Worm (Caenorhabditis elegans) whole organism, late embryonic: ENCODE data around the gene grd-9.

Source experiments
- ama-1 ChIP-seq: fragments of 150-350 bp; optimal IDR thresholded peaks from 2 replicates; lab custom pipeline; 2014
- ceh-45 ChIP-seq: fragments of 200-800 bp; sonication (Bioruptor generic); IDR thresholded peaks from 2 replicates; pipeline ENCODE4 v1.3.6; 2022; ENCODE audit warnings: missing genetic modification reagents, missing genetic modification characterization, missing compliant biosample characterization
- elt-2 ChIP-seq: sonication (generic microtip); optimal IDR thresholded peaks from 2 replicates; lab custom pipeline; 2016; ENCODE audit warnings: missing genetic modification reagents, missing genetic modification characterization, missing compliant biosample characterization
- ets-4 ChIP-seq: sonication (generic microtip); optimal IDR thresholded peaks from 2 replicates; lab custom pipeline; 2016; ENCODE audit warnings: missing genetic modification characterization, missing compliant biosample characterization
- hlh-13 ChIP-seq: fragments of 200-800 bp; sonication (Bioruptor generic); optimal IDR thresholded peaks from 2 replicates; lab custom pipeline; 2018; ENCODE audit warnings: mild to moderate bottlenecking, missing genetic modification characterization, missing compliant biosample characterization
- nfya-1 ChIP-seq: sonication (generic microtip); optimal IDR thresholded peaks from 2 replicates; lab custom pipeline; 2017; ENCODE audit warnings: missing genetic modification characterization, mild to moderate bottlenecking, missing compliant biosample characterization, antibody characterized with exemption, moderate library complexity
- nhr-11 ChIP-seq: fragments of 150-350 bp; optimal IDR thresholded peaks from 2 replicates; lab custom pipeline; 2014; ENCODE audit warnings: missing biosample characterization, missing genetic modification characterization
- pat-9 ChIP-seq: fragments of 200-800 bp; sonication (Bioruptor generic); optimal IDR thresholded peaks from 2 replicates; lab custom pipeline; 2018; ENCODE audit warnings: mild to moderate bottlenecking, missing genetic modification characterization, moderate library complexity, missing compliant biosample characterization
- ref-2 ChIP-seq: sonication (generic microtip); optimal IDR thresholded peaks from 2 replicates; lab custom pipeline; 2016; ENCODE audit warnings: missing genetic modification characterization, missing compliant biosample characterization
- rnt-1 ChIP-seq: sonication (generic microtip); optimal IDR thresholded peaks from 2 replicates; lab custom pipeline; 2016; ENCODE audit warnings: missing genetic modification characterization, missing compliant biosample characterization

ce11 chrV:5922236-5922635 is 27.1 kb downstream of the grd-9 start, which contains the start of gene srsx-18:
- TF ChIP-seq hlh-13 (GFP tag; lab: Kevin White, UChicago) (no peak), pat-9 (tag; lab: Kevin White, UChicago) (no peak), nhr-11 (tag; lab: Kevin White, UChicago) (no peak), nfya-1 (no peak), ref-2 (tag; lab: Kevin White, UChicago) (no peak), rnt-1 (tag; lab: Kevin White, UChicago) (no peak), ets-4 (tag; lab: Kevin White, UChicago) (no peak), ama-1 (no peak), elt-2 (tag; lab: Kevin White, UChicago) (no peak), ceh-45 (GFP tag; lab: Robert Waterston, UW) (no peak)
